Worm (Caenorhabditis elegans): Measurements from ENCODE around the gene C13G3.1.

Gene C13G3.1

DNA sequence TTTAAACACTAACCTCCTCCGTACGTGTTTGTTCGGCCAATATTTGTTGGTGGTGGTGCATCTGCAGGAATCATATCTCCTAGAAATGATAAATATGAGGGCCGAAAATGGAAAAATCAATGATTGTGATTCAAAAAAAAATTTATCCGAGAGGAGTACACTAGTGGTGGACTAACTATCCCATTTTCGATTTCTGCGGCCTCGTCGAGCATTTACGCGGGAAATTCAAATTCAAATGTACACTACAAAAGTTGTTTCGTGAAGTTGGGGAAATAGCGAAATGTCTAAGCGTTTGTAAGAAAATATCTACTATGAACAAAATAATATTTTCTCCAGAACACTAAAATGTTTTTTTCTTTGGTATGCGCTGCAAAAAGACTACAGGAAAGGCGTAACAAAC is 17.0 kb upstream of the C13G3.1 start (continued):
- TF ChIP-seq ceh-2 (tag; optimal IDR thresholded peaks at IDR 0.05): peak; percentile 86
- peak; percentile 71 for TF ChIP-seq F13H6.1 (tag; optimal IDR thresholded peaks at IDR 0.05)
- TF ChIP-seq ref-2 (tag; optimal IDR thresholded peaks at IDR 0.05): peak; percentile 89
- no peak for TF ChIP-seq pat-9 (tag; optimal IDR thresholded peaks at IDR 0.05)
- TF ChIP-seq nhr-232 (tag; optimal IDR thresholded peaks at IDR 0.05): no peak
- TF ChIP-seq che-1 (tag; optimal IDR thresholded peaks at IDR 0.05): no peak
- no peak for TF ChIP-seq nhr-11 (tag; optimal IDR thresholded peaks at IDR 0.05)
- TF ChIP-seq hlh-8 (tag; optimal IDR thresholded peaks at IDR 0.05): peak; percentile 68
- no peak for TF ChIP-seq pag-3 (tag; optimal IDR thresholded peaks at IDR 0.05; ENCODE audit: borderline replicate concordance)
- TF ChIP-seq ceh-34 (tag; optimal IDR thresholded peaks at IDR 0.05): peak; percentile 47
- no peak for TF ChIP-seq C38D4.7 (GFP tag; optimal IDR thresholded peaks at IDR 0.05)
- peak; percentile 17 for TF ChIP-seq eyg-1 (tag; optimal IDR thresholded peaks at IDR 0.05)
- no peak for TF ChIP-seq odd-2 (tag; optimal IDR thresholded peaks at IDR 0.05)
- no peak for TF ChIP-seq gmeb-2 (tag; optimal IDR thresholded peaks at IDR 0.05)
- TF ChIP-seq hlh-30 (tag; optimal IDR thresholded peaks at IDR 0.05; ENCODE audit: insufficient read depth): no peak
- TF ChIP-seq zip-5 (tag; optimal IDR thresholded peaks at IDR 0.05): peak; percentile 87
- peak; percentile 59 for TF ChIP-seq hlh-6 (tag; optimal IDR thresholded peaks at IDR 0.05)
- peak; percentile 30 for TF ChIP-seq unc-42 (tag; optimal IDR thresholded peaks at IDR 0.05)
- peak; percentile 25 for TF ChIP-seq ahr-1 (tag; optimal IDR thresholded peaks at IDR 0.05)
- no peak for TF ChIP-seq npax-4 (tag; optimal IDR thresholded peaks at IDR 0.05)
- TF ChIP-seq sdc-2 (tag; optimal IDR thresholded peaks at IDR 0.05): peak; percentile 8
- TF ChIP-seq elt-4 (tag; optimal IDR thresholded peaks at IDR 0.05): no peak
- TF ChIP-seq fkh-10 (GFP tag; optimal IDR thresholded peaks at IDR 0.05): no peak
- TF ChIP-seq Y22D7AL.16 (tag; optimal IDR thresholded peaks at IDR 0.05): no peak
- peak; percentile 12 for TF ChIP-seq lim-6 (tag; optimal IDR thresholded peaks at IDR 0.05)
- TF ChIP-seq K09A11.1 (tag; optimal IDR thresholded peaks at IDR 0.05; ENCODE audit: insufficient read depth): no peak
- no peak for TF ChIP-seq unc-3 (GFP tag; conservative IDR thresholded peaks at IDR 0.05)
- no peak for TF ChIP-seq unc-3 (tag; optimal IDR thresholded peaks at IDR 0.05)
- peak; percentile 35 for TF ChIP-seq madf-2 (tag; optimal IDR thresholded peaks at IDR 0.05)
- peak; percentile 13 for TF ChIP-seq nfya-1 (tag; optimal IDR thresholded peaks at IDR 0.05)
- no peak for TF ChIP-seq K02D7.2 (tag; optimal IDR thresholded peaks at IDR 0.05)
- peak; percentile 91 for TF ChIP-seq tbx-7 (tag; optimal IDR thresholded peaks at IDR 0.05)
- TF ChIP-seq ets-4 (tag; optimal IDR thresholded peaks at IDR 0.05): peak; percentile 89

DNA sequence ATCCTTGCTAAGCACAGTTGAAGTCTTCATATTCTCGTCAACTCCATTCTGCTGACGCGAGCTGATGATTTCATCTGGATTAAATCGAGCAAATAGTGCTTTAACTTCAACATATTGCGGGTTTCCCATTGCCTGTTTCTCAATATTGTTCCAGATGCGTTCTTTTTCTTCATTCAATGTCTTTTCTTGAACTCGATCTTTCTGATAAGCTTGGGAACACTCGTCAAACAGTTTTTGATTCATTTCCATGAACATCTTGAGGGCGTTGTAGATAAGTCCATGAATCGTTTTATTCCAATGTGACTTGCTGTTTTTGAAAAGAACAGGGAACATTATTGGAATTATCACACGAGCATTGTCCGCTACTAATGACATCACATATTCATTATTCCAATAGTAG is 15.5 kb upstream of the C13G3.1 start:
- TF ChIP-seq sox-2 (GFP tag; IDR thresholded peaks at IDR 0.05) (no peak), ztf-16 (tag; optimal IDR thresholded peaks at IDR 0.05) (no peak)

DNA sequence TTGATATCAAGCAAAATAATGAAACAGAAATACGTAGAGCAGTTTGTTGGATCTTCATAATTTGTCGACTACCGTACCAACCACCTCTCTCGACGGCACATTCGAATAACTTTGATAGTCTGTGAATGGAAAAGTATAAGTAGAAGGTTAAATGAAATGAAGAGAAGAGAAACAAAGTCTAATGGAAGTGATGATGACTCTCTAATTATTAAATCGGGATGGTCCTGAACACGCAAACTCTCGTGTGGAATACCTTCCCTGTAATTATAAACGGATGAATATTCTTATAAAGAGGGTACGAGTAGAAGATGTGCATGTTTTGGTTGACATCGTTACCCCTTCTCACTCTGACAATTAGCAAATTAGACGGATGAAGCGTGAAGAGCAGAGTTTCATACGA is 10.6 kb upstream of the C13G3.1 start, which contains the start of the genes C13G3.12 and hot-6:
TSS of gene C13G3.12 (minus strand) at position 101 of the 400 bp plus-strand sequence.
TSS of gene hot-6 (minus strand) at position 121 of the 400 bp plus-strand sequence.
- TF ChIP-seq sox-4 (tag; optimal IDR thresholded peaks at IDR 0.05) (no peak), pat-9 (tag; optimal IDR thresholded peaks at IDR 0.05) (no peak), hlh-8 (tag; optimal IDR thresholded peaks at IDR 0.05) (no peak), elt-2 (tag; optimal IDR thresholded peaks at IDR 0.05) (no peak), fkh-10 (GFP tag; optimal IDR thresholded peaks at IDR 0.05) (no peak), che-1 (tag; optimal IDR thresholded peaks at IDR 0.05) (no peak), nhr-11 (tag; optimal IDR thresholded peaks at IDR 0.05) (no peak), ttx-3 (tag; optimal IDR thresholded peaks at IDR 0.05) (no peak)
